Fruit fly (Drosophila melanogaster): ENCODE results near the gene unc-13-4A.
A peak's percentile ranks its signal among the peaks of the same experiment; 100 is the strongest.

Gene unc-13-4A

DNA sequence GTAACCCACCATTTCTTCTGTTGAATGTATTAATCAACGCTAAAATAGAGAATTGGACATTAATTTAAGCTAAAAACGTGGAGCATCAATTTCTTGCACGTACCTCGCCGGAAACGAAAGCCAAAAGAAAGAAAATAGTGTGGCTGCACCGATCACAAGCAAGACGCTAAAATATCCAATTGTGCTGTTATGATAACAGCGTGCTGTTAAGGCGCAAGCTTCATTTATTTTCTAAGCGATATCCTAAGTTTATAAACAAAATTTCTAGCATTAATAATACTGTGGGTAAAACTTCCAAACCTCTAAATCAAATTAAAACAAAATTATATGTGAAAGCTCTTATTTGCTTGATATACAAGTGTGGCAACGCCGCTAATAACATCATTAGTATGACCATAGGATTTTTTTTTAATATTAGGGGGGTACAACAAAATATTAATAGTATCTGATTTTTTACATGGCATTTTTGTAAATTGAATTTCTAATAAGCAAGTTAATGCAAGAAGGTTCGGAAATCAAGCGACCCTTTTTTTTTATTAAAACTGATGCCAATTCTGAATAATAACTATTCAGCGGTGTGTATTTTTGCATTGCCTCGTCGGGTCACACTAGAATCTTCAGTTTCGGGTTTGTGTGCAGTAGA lies 71.4 kb downstream of the unc-13-4A start, which contains the start of the genes RpL18 and Neos (continued):
- TF ChIP-seq lmd (GFP tag; IDR thresholded peaks at IDR 0.05): peak; percentile 34; the same call in 1 of the 2 replicates
- TF ChIP-seq ttk (GFP tag; IDR thresholded peaks at IDR 0.05): peak; percentile 23; the same call in 1 of the 2 replicates
- TF ChIP-seq MESR4 (GFP tag; optimal IDR thresholded peaks at IDR 0.05): peak; percentile 98
- peak; percentile 66 for TF ChIP-seq CG17359 (tag; optimal IDR thresholded peaks at IDR 0.05)
- TF ChIP-seq Doc3 (GFP tag; IDR thresholded peaks at IDR 0.05; ENCODE audit: partially characterized antibody): no peak
- TF ChIP-seq salm (tag; optimal IDR thresholded peaks at IDR 0.05): peak; percentile 62
- TF ChIP-seq CG4854 (GFP tag; optimal IDR thresholded peaks at IDR 0.05): peak; percentile 44
- TF ChIP-seq CG12299 (tag; optimal IDR thresholded peaks at IDR 0.05): peak; percentile 59
- TF ChIP-seq Hmr (GFP tag; optimal IDR thresholded peaks at IDR 0.05): peak; percentile 90
- TF ChIP-seq CG32767 (GFP tag; IDR thresholded peaks at IDR 0.05): no peak; the same call in 1 of the 2 replicates
- peak; percentile 39 for TF ChIP-seq mam (GFP tag; optimal IDR thresholded peaks at IDR 0.05)
- no peak for TF ChIP-seq Doc2 (GFP tag; IDR thresholded peaks at IDR 0.05)
- no peak for TF ChIP-seq hbn (GFP tag; IDR thresholded peaks at IDR 0.05; ENCODE audit: partially characterized antibody)
- peak; percentile 86 for TF ChIP-seq CG12391 (tag; optimal IDR thresholded peaks at IDR 0.05)
- TF ChIP-seq Dref (GFP tag; IDR thresholded peaks at IDR 0.05): no peak
- peak; percentile 72 for TF ChIP-seq nmo (GFP tag; optimal IDR thresholded peaks at IDR 0.05)
- peak; percentile 85 for TF ChIP-seq gfzf (GFP tag; optimal IDR thresholded peaks at IDR 0.05)
- TF ChIP-seq bcd (GFP tag; optimal IDR thresholded peaks at IDR 0.05): peak; percentile 73
- TF ChIP-seq CG9215 (GFP tag; IDR thresholded peaks at IDR 0.05): no peak
- peak; percentile 18 for TF ChIP-seq CG7786 (GFP tag; optimal IDR thresholded peaks at IDR 0.05)
- peak; percentile 25; the same call in 1 of the 3 replicates for TF ChIP-seq CG14050 (GFP tag; IDR thresholded peaks at IDR 0.05)
- TF ChIP-seq CG17802 (tag; optimal IDR thresholded peaks at IDR 0.05): peak; percentile 37
- TF ChIP-seq CG17385 (GFP tag; optimal IDR thresholded peaks at IDR 0.05): peak; percentile 79
- TF ChIP-seq CG8944 (GFP tag; optimal IDR thresholded peaks at IDR 0.05): no peak
- peak; percentile 78 for TF ChIP-seq CG10209 (GFP tag; optimal IDR thresholded peaks at IDR 0.05)
- TF ChIP-seq CG15073 (GFP tag; optimal IDR thresholded peaks at IDR 0.05): no peak
- no peak for TF ChIP-seq D (optimal IDR thresholded peaks at IDR 0.05)
- peak; percentile 41 for TF ChIP-seq D (GFP tag; optimal IDR thresholded peaks at IDR 0.05)
- no peak for TF ChIP-seq ham (GFP tag; IDR thresholded peaks at IDR 0.05)
- TF ChIP-seq CG5180 (GFP tag; optimal IDR thresholded peaks at IDR 0.05): no peak
- TF ChIP-seq ken (GFP tag; IDR thresholded peaks at IDR 0.05): 0 out of 3 replicates have a peak, but pooled peaks have one; percentile 26
- TF ChIP-seq CG30403 (GFP tag; optimal IDR thresholded peaks at IDR 0.05): peak; percentile 80
- no peak; the same call in 1 of the 2 replicates for TF ChIP-seq bbx (GFP tag; IDR thresholded peaks at IDR 0.05; ENCODE audit: partially characterized antibody)
- TF ChIP-seq CG9797 (GFP tag; optimal IDR thresholded peaks at IDR 0.05): peak; percentile 85
- TF ChIP-seq shn (GFP tag; optimal IDR thresholded peaks at IDR 0.05): peak; percentile 73
- no peak for TF ChIP-seq grn (GFP tag; optimal IDR thresholded peaks at IDR 0.05)
- peak; percentile 90 for TF ChIP-seq caup (GFP tag; optimal IDR thresholded peaks at IDR 0.05; ENCODE audit: severe bottlenecking)
- TF ChIP-seq CG2678 (tag; optimal IDR thresholded peaks at IDR 0.05): peak; percentile 67
- TF ChIP-seq Stat92E (GFP tag; optimal IDR thresholded peaks at IDR 0.05): no peak
- TF ChIP-seq vvl (GFP tag; IDR thresholded peaks at IDR 0.05): peak; percentile 69
- peak; percentile 74 for TF ChIP-seq CG1529 (GFP tag; optimal IDR thresholded peaks at IDR 0.05)
- TF ChIP-seq kni (GFP tag; optimal IDR thresholded peaks at IDR 0.05): peak; percentile 55
- TF ChIP-seq HLH54F (GFP tag; optimal IDR thresholded peaks at IDR 0.05): peak; percentile 64
- TF ChIP-seq tx (GFP tag; optimal IDR thresholded peaks at IDR 0.05): peak; percentile 20
- TF ChIP-seq CG11093 (GFP tag; IDR thresholded peaks at IDR 0.05): no peak
- 0 out of 2 replicates have a peak, but pooled peaks have one; percentile 18 for TF ChIP-seq CG14667 (GFP tag; IDR thresholded peaks at IDR 0.05)
- TF ChIP-seq CG13287 (GFP tag; IDR thresholded peaks at IDR 0.05; ENCODE audit: partially characterized antibody): 0 out of 2 replicates have a peak, but pooled peaks have one; percentile 16
- no peak for TF ChIP-seq chinmo (GFP tag; IDR thresholded peaks at IDR 0.05; ENCODE audit: partially characterized antibody)
